Worm (Caenorhabditis elegans) whole organism, L1 larva: ENCODE measurements around the gene T21C12.8.

Experiments
- egl-27 ChIP-seq, 2 experiments: fragments of 150-350 bp in 1 of 2; sonication (generic microtip); optimal IDR thresholded peaks; 3 replicates each; lab custom pipeline; 2017 to 2018; ENCODE audit warnings: missing biosample characterization in 2 of 2, missing genetic modification characterization in 2 of 2, missing genetic modification reagents in 2 of 2
- snpc-4 ChIP-seq: fragments of 150-350 bp; optimal IDR thresholded peaks from 2 replicates; lab custom pipeline; 2014; ENCODE audit warnings: missing biosample characterization, missing genetic modification characterization
- unc-130 ChIP-seq: fragments of 150-350 bp; optimal IDR thresholded peaks from 2 replicates; lab custom pipeline; 2017; ENCODE audit warnings: missing biosample characterization, missing genetic modification characterization, inconsistent platforms
- ztf-11 ChIP-seq, 2 experiments: sonication (generic microtip); optimal IDR thresholded peaks; 2 replicates each; lab custom pipeline; 2016 to 2017; ENCODE audit warnings: missing genetic modification characterization in 2 of 2, missing biosample characterization in 1 of 2, missing compliant biosample characterization in 1 of 2

DNA sequence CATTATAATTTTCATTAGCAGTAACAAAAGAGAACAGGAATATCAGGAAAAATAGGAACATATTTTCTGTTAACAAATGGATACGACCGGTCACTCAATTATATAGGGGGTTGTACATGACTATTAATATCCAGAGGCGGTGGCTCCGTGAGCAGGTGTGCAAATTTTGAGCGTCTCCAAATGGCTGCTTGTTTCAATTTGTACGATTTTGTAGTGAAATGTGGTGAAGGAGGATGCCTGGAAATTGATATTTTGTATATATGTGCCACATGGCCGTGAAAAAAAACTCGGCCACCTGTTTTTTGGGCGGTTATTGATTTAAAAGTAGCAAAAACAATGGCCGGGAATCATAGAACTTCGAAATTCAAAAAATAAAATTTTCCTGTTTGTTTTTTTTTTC, 39.9 kb upstream of the T21C12.8 start, which contains the start of gene Y45F3A.8:
- TF ChIP-seq ztf-11 (tag; optimal IDR thresholded peaks at IDR 0.05; lab: Kevin White, UChicago) (no peak), egl-27 (tag; optimal IDR thresholded peaks at IDR 0.05; lab: Kevin White, UChicago) (no peak), snpc-4 (tag; lab: Kevin White, UChicago) (no peak), unc-130 (tag; lab: Kevin White, UChicago) (no peak)
